Fruit fly (Drosophila melanogaster): ENCODE data around the gene Cad87A.

Cad87A gene

DNA sequence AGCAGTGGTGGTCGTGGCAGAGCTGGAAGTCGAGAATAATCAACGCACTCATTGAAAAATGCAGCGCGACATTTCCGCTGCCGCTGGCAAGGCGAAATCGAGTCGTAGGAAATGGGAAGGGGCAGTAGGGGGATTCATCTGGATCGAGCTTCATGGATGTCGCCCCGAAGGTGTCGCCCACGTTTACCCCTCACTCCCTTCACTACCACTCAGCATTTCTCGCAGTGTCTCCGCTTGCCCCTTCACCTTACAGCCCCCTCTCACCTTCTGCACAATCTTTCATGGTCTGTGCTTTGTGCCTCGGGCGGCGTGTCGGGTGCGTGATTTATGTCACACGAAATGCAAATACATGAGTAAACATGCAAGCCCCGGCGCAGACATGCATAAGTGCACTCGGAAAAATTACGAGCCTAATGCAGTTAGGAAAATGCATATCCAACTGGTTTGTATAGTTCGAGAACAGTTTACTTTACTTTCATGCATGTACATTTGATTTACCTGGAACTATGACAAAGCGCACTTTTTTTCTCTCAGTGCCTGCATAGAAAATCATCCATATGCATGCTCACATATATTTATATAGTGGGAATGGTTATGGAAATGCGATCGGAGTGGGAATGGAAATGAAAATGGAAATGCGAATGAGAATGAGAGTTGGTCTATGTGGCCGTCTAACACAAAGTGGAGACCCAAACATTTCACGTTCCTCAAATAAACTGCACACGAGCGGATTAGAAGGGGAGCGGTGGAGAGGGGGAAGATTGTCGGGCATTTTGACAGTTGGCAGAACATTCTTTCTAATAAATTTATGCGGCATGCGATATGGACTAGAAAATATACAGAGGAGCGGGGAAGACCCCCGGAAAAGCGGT lies 99.3 kb downstream of the Cad87A start:
- TF ChIP-seq rgr (GFP tag; optimal IDR thresholded peaks at IDR 0.05) = peak; percentile 49
- TF ChIP-seq dmrt93B (GFP tag; optimal IDR thresholded peaks at IDR 0.05) = peak; percentile 29
- TF ChIP-seq br (GFP tag; optimal IDR thresholded peaks at IDR 0.05) = peak; percentile 26
- no peak for TF ChIP-seq dl (GFP tag; optimal IDR thresholded peaks at IDR 0.05; ENCODE audit: insufficient read depth in 1 of 2, partially characterized antibody in 2 of 2)
- peak; percentile 32 for TF ChIP-seq Sp1 (GFP tag; optimal IDR thresholded peaks at IDR 0.05)
- peak; percentile 43 for TF ChIP-seq Hnf4 (GFP tag; optimal IDR thresholded peaks at IDR 0.05)
- peak; percentile 67 for TF ChIP-seq ey (GFP tag; optimal IDR thresholded peaks at IDR 0.05)
- TF ChIP-seq woc (GFP tag; optimal IDR thresholded peaks at IDR 0.05) = peak; percentile 11
- peak in 1 of 2 experiments; percentile 67 for TF ChIP-seq foxo (GFP tag; optimal IDR thresholded peaks at IDR 0.05)
- peak; percentile 36 for TF ChIP-seq psq (GFP tag; optimal IDR thresholded peaks at IDR 0.05)
- peak; percentile 36 for TF ChIP-seq OdsH (GFP tag; optimal IDR thresholded peaks at IDR 0.05)
- peak; percentile 75 for TF ChIP-seq sv (GFP tag; optimal IDR thresholded peaks at IDR 0.05)
- no peak for TF ChIP-seq Myc (optimal IDR thresholded peaks at IDR 0.05)
- TF ChIP-seq Vsx2 (GFP tag; optimal IDR thresholded peaks at IDR 0.05; ENCODE audit: partially characterized antibody) = no peak
- TF ChIP-seq CG9705 (GFP tag; optimal IDR thresholded peaks at IDR 0.05) = no peak
- TF ChIP-seq tai (GFP tag; optimal IDR thresholded peaks at IDR 0.05) = peak; percentile 6
- TF ChIP-seq pan (optimal IDR thresholded peaks at IDR 0.05) = no peak
- TF ChIP-seq Jra (GFP tag; optimal IDR thresholded peaks at IDR 0.05) = no peak
- TF ChIP-seq h (GFP tag; optimal IDR thresholded peaks at IDR 0.05) = peak; percentile 71
- no peak for TF ChIP-seq Hr78 (GFP tag; optimal IDR thresholded peaks at IDR 0.05)
- no peak for TF ChIP-seq brk (GFP tag; optimal IDR thresholded peaks at IDR 0.05)
- TF ChIP-seq CG32264 (GFP tag; optimal IDR thresholded peaks at IDR 0.05) = peak; percentile 0
- peak; percentile 46 for TF ChIP-seq HLH106 (tag; optimal IDR thresholded peaks at IDR 0.05)
- peak; percentile 68 for TF ChIP-seq fru (GFP tag; optimal IDR thresholded peaks at IDR 0.05)

dm6 chr3R:11847379-11847778 lies 101.5 kb downstream of the Cad87A start:
- TF ChIP-seq sage (GFP tag; optimal IDR thresholded peaks at IDR 0.05) (no peak), HLH106 (tag; optimal IDR thresholded peaks at IDR 0.05) (no peak), jim (GFP tag; optimal IDR thresholded peaks at IDR 0.05) (no peak)

Measured in whole organism, wandering third instar larva.